Worm (Caenorhabditis elegans) whole organism, L3 larva: ENCODE measurements around the gene Y47A7.2.
A peak's percentile ranks its signal among the peaks of the same experiment; 100 is the strongest.

Source experiments
- R02D3.7 ChIP-seq: fragments of 150-350 bp; optimal IDR thresholded peaks from 2 replicates; lab custom pipeline; 2014; ENCODE audit warnings: missing biosample characterization, missing genetic modification characterization
- ZK546.5 ChIP-seq: sonication (generic microtip); optimal IDR thresholded peaks from 2 replicates; lab custom pipeline; 2017; ENCODE audit warnings: missing biosample characterization, missing genetic modification characterization
- aly-2 ChIP-seq: fragments of 150-350 bp; optimal IDR thresholded peaks from 2 replicates; lab custom pipeline; 2014; ENCODE audit warnings: missing biosample characterization, missing genetic modification characterization
- ama-1 ChIP-seq: fragments of 150-350 bp; optimal IDR thresholded peaks from 2 replicates; lab custom pipeline; 2018
- ceh-16 ChIP-seq: sonication (generic microtip); optimal IDR thresholded peaks from 2 replicates; lab custom pipeline; 2017; ENCODE audit warnings: missing biosample characterization, missing genetic modification characterization
- ceh-28 ChIP-seq: fragments of 150-350 bp; optimal IDR thresholded peaks from 2 replicates; lab custom pipeline; 2014; ENCODE audit warnings: missing biosample characterization, missing genetic modification reagents, missing genetic modification characterization
- ceh-82 ChIP-seq: fragments of 150-350 bp; optimal IDR thresholded peaks from 2 replicates; lab custom pipeline; 2014; ENCODE audit warnings: missing biosample characterization, missing genetic modification characterization
- daf-12 ChIP-seq: fragments of 150-350 bp; optimal IDR thresholded peaks from 2 replicates; lab custom pipeline; 2014; ENCODE audit warnings: missing biosample characterization, missing genetic modification reagents, missing genetic modification characterization
- egl-27 ChIP-seq: sonication (generic microtip); optimal IDR thresholded peaks from 4 replicates; lab custom pipeline; 2017; ENCODE audit warnings: missing biosample characterization, missing genetic modification reagents, missing genetic modification characterization
- egl-5 ChIP-seq: fragments of 150-350 bp; optimal IDR thresholded peaks from 2 replicates; lab custom pipeline; 2017; ENCODE audit warnings: missing biosample characterization, missing genetic modification reagents, missing genetic modification characterization, inconsistent platforms
- elt-1 ChIP-seq: fragments of 150-350 bp; optimal IDR thresholded peaks from 2 replicates; lab custom pipeline; 2014; ENCODE audit warnings: missing biosample characterization, missing genetic modification characterization
- elt-2 ChIP-seq: sonication (generic microtip); optimal IDR thresholded peaks from 2 replicates; lab custom pipeline; 2016; ENCODE audit warnings: missing genetic modification reagents, mild to moderate bottlenecking, missing genetic modification characterization, missing compliant biosample characterization
- elt-3 ChIP-seq, 3 experiments: fragments of 150-350 bp in 1 of 3; sonication (generic microtip) in 2 of 3; optimal IDR thresholded peaks; 2 replicates in 2 of 3; 4 replicates in 1 of 3; lab custom pipeline; 2014 to 2017; ENCODE audit warnings: missing biosample characterization in 3 of 3, missing genetic modification characterization in 3 of 3
- eor-1 ChIP-seq, 2 experiments: fragments of 150-350 bp; optimal IDR thresholded peaks; 2 replicates each; lab custom pipeline; 2014 to 2018; ENCODE audit warnings: missing biosample characterization in 2 of 2, missing genetic modification characterization in 2 of 2
- fkh-10 ChIP-seq: sonication (generic microtip); optimal IDR thresholded peaks from 2 replicates; lab custom pipeline; 2017; ENCODE audit warnings: missing biosample characterization, missing genetic modification reagents, missing genetic modification characterization
- fkh-2 ChIP-seq: fragments of 150-350 bp; optimal IDR thresholded peaks from 2 replicates; lab custom pipeline; 2014; ENCODE audit warnings: missing biosample characterization, missing genetic modification reagents, missing genetic modification characterization
- fos-1 ChIP-seq: fragments of 150-350 bp; optimal IDR thresholded peaks from 2 replicates; lab custom pipeline; 2014; ENCODE audit warnings: missing biosample characterization, missing genetic modification characterization
- hmg-11 ChIP-seq: sonication (generic microtip); optimal IDR thresholded peaks from 2 replicates; lab custom pipeline; 2016; ENCODE audit warnings: missing genetic modification characterization, missing compliant biosample characterization
- lin-15B ChIP-seq: fragments of 150-350 bp; optimal IDR thresholded peaks from 2 replicates; lab custom pipeline; 2014; ENCODE audit warnings: missing biosample characterization, missing genetic modification characterization
- lin-39 ChIP-seq: fragments of 150-350 bp; optimal IDR thresholded peaks from 2 replicates; lab custom pipeline; 2018; ENCODE audit warnings: missing biosample characterization, missing genetic modification reagents, missing genetic modification characterization
- lsy-12 ChIP-seq: sonication (generic microtip); optimal IDR thresholded peaks from 2 replicates; lab custom pipeline; 2016; ENCODE audit warnings: mild to moderate bottlenecking, missing genetic modification characterization, missing compliant biosample characterization
- mdl-1 ChIP-seq: fragments of 150-350 bp; optimal IDR thresholded peaks from 2 replicates; lab custom pipeline; 2014; ENCODE audit warnings: missing biosample characterization, missing genetic modification characterization
- mml-1 ChIP-seq: fragments of 150-350 bp; sonication (generic microtip); optimal IDR thresholded peaks from 3 replicates; lab custom pipeline; 2014; ENCODE audit warnings: missing biosample characterization, missing genetic modification characterization
- nfya-1 ChIP-seq: sonication (generic microtip); optimal IDR thresholded peaks from 2 replicates; lab custom pipeline; 2017; ENCODE audit warnings: missing genetic modification characterization, mild to moderate bottlenecking, missing compliant biosample characterization, antibody characterized with exemption, moderate library complexity; ENCODE audit not compliant: insufficient read depth
- nhr-11 ChIP-seq: fragments of 150-350 bp; optimal IDR thresholded peaks from 2 replicates; lab custom pipeline; 2014; ENCODE audit warnings: missing biosample characterization, missing genetic modification characterization
- nhr-12 ChIP-seq: fragments of 150-350 bp; optimal IDR thresholded peaks from 2 replicates; lab custom pipeline; 2014; ENCODE audit warnings: missing biosample characterization, missing genetic modification characterization
- nhr-23 ChIP-seq: fragments of 150-350 bp; optimal IDR thresholded peaks from 2 replicates; lab custom pipeline; 2014; ENCODE audit warnings: missing biosample characterization, missing genetic modification reagents, missing genetic modification characterization
- nhr-237 ChIP-seq: fragments of 150-350 bp; optimal IDR thresholded peaks from 2 replicates; lab custom pipeline; 2014; ENCODE audit warnings: missing biosample characterization, missing genetic modification characterization
- nhr-28 ChIP-seq: fragments of 150-350 bp; optimal IDR thresholded peaks from 2 replicates; lab custom pipeline; 2014; ENCODE audit warnings: missing biosample characterization, missing genetic modification characterization
- nhr-43 ChIP-seq: sonication (generic microtip); optimal IDR thresholded peaks from 2 replicates; lab custom pipeline; 2016; ENCODE audit warnings: mild to moderate bottlenecking, missing genetic modification characterization, missing compliant biosample characterization; ENCODE audit not compliant: poor library complexity, severe bottlenecking
- nhr-67 ChIP-seq: fragments of 150-350 bp; optimal IDR thresholded peaks from 2 replicates; lab custom pipeline; 2014; ENCODE audit warnings: missing biosample characterization, missing genetic modification characterization
- nhr-76 ChIP-seq: fragments of 150-350 bp; sonication (generic microtip); optimal IDR thresholded peaks from 5 replicates; lab custom pipeline; 2014; ENCODE audit warnings: missing biosample characterization, missing genetic modification characterization
- nhr-77 ChIP-seq: fragments of 150-350 bp; optimal IDR thresholded peaks from 2 replicates; lab custom pipeline; 2014; ENCODE audit warnings: missing biosample characterization, missing genetic modification characterization
- pha-4 ChIP-seq: fragments of 150-350 bp; optimal IDR thresholded peaks from 2 replicates; lab custom pipeline; 2014; ENCODE audit warnings: missing biosample characterization, missing genetic modification reagents, missing genetic modification characterization
- pqm-1 ChIP-seq: fragments of 150-350 bp; optimal IDR thresholded peaks from 2 replicates; lab custom pipeline; 2017; ENCODE audit warnings: missing biosample characterization, missing genetic modification characterization, inconsistent platforms
- sea-2 ChIP-seq: fragments of 150-350 bp; sonication (generic microtip); optimal IDR thresholded peaks from 4 replicates; lab custom pipeline; 2014; ENCODE audit warnings: missing biosample characterization, missing genetic modification reagents, missing genetic modification characterization
- skn-1 ChIP-seq: fragments of 150-350 bp; optimal IDR thresholded peaks from 2 replicates; lab custom pipeline; 2014; ENCODE audit warnings: missing biosample characterization, missing genetic modification characterization
- snpc-4 ChIP-seq: fragments of 150-350 bp; optimal IDR thresholded peaks from 2 replicates; lab custom pipeline; 2014; ENCODE audit warnings: missing biosample characterization, missing genetic modification characterization
- tbx-2 ChIP-seq: sonication (generic microtip); optimal IDR thresholded peaks from 2 replicates; lab custom pipeline; 2016; ENCODE audit warnings: mild to moderate bottlenecking, missing genetic modification characterization, missing compliant biosample characterization
- unc-39 ChIP-seq: sonication (generic microtip); optimal IDR thresholded peaks from 4 replicates; lab custom pipeline; 2017; ENCODE audit warnings: missing biosample characterization, missing genetic modification characterization
- unc-62 ChIP-seq: fragments of 150-350 bp; sonication (generic microtip); optimal IDR thresholded peaks from 4 replicates; lab custom pipeline; 2014; ENCODE audit warnings: missing biosample characterization, missing genetic modification reagents, missing genetic modification characterization
- zag-1 ChIP-seq: fragments of 150-350 bp; optimal IDR thresholded peaks from 2 replicates; lab custom pipeline; 2014; ENCODE audit warnings: missing biosample characterization, missing genetic modification characterization
- ztf-11 ChIP-seq: fragments of 150-350 bp; optimal IDR thresholded peaks from 2 replicates; lab custom pipeline; 2014; ENCODE audit warnings: missing biosample characterization, missing genetic modification characterization
- ztf-4 ChIP-seq: fragments of 150-350 bp; optimal IDR thresholded peaks from 2 replicates; lab custom pipeline; 2014; ENCODE audit warnings: missing biosample characterization, missing genetic modification characterization

Gene Y47A7.2

DNA sequence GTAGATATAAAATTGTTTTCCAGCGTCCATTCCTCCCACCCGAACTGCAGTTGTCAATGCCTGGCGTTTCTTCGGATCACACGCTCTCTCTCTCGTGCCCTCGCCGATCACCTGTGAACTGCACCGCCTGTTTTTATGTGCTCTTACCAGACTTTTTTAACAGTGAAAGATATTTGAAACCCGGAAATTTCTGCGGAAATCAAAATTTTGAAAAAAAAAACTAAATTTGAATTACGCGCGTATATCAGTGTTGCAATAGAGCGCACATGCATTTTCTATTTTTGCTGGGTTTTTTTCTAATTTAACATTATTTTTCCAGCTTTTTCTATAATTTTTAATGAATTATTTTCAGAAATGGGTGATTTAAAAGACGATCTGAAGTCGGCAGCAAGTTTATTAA is 6.0 kb upstream of the Y47A7.2 start, which contains the start of gene ttc-37:
Gene ttc-37, plus strand, starts transcription at position 349 of the 400 bp plus-strand sequence.
- TF ChIP-seq ZK546.5 (tag; lab: Kevin White, UChicago) (no peak), snpc-4 (tag; lab: Kevin White, UChicago) (no peak), fos-1 (tag; lab: Kevin White, UChicago) (no peak), unc-62 (GFP tag; lab: Kevin White, UChicago) (no peak), fkh-2 (tag; lab: Kevin White, UChicago) (no peak), tbx-2 (tag; lab: Kevin White, UChicago) (no peak), lsy-12 (tag; lab: Kevin White, UChicago) (no peak), elt-1 (tag; lab: Kevin White, UChicago) (no peak), ztf-4 (tag; lab: Kevin White, UChicago) (no peak), nhr-11 (tag; lab: Kevin White, UChicago) (no peak), ztf-11 (tag; lab: Kevin White, UChicago) (no peak), pqm-1 (tag; lab: Kevin White, UChicago) (peak; percentile 3), ceh-82 (tag; lab: Kevin White, UChicago) (no peak), unc-39 (tag; lab: Kevin White, UChicago) (no peak), R02D3.7 (tag; lab: Kevin White, UChicago) (no peak), nhr-28 (tag; lab: Kevin White, UChicago) (no peak), egl-27 (tag; lab: Kevin White, UChicago) (no peak), nhr-12 (tag; lab: Kevin White, UChicago) (no peak), sea-2 (GFP tag; lab: Kevin White, UChicago) (no peak), ama-1 (lab: Kevin White, UChicago) (no peak), zag-1 (no peak), elt-2 (peak; percentile 6), hmg-11 (tag; lab: Kevin White, UChicago) (peak; percentile 40), nfya-1 (tag; lab: Kevin White, UChicago) (peak; percentile 46), daf-12 (tag; lab: Kevin White, UChicago) (no peak), ceh-16 (tag; lab: Kevin White, UChicago) (no peak), nhr-76 (tag; lab: Kevin White, UChicago) (no peak), lin-15B (tag; lab: Kevin White, UChicago) (peak; percentile 66), nhr-77 (tag; lab: Kevin White, UChicago) (no peak), fkh-10 (GFP tag; lab: Kevin White, UChicago) (no peak), nhr-23 (no peak), mdl-1 (tag; lab: Kevin White, UChicago) (no peak), egl-5 (tag; lab: Kevin White, UChicago) (peak; percentile 17), mml-1 (no peak), aly-2 (tag; lab: Kevin White, UChicago) (no peak), pha-4 (peak; percentile 76), ceh-28 (tag; lab: Kevin White, UChicago) (no peak), skn-1 (no peak), nhr-43 (no peak), lin-39 (no peak), nhr-237 (tag; lab: Kevin White, UChicago) (no peak), elt-3 (tag; optimal IDR thresholded peaks at IDR 0.05; lab: Kevin White, UChicago) (no peak), eor-1 (tag; optimal IDR thresholded peaks at IDR 0.05; lab: Kevin White, UChicago) (no peak), nhr-67 (tag; lab: Kevin White, UChicago) (no peak)

DNA sequence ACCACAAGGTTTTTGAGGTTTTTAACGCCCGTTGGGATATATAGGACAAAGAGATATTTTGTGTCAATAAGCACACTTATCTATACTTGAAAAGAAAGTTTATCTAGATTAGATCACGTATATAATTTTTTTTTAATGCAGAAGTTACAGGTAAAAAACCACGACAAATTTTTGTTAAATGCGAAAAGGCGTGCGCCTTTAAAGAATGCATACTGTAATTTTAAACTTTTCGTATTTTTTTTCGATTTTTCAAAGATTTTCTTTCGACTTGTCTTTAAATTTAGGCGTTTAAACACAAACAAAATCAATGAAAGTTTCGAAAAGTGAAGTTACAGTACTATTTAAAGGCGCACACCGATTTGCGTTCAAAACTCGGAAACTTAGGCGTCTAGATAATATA is 5.5 kb upstream of the Y47A7.2 start:
- no peak for TF ChIP-seq egl-5 (tag; lab: Kevin White, UChicago)
- no peak for TF ChIP-seq unc-39 (tag; lab: Kevin White, UChicago)
- no peak for TF ChIP-seq nfya-1 (tag; lab: Kevin White, UChicago)
- TF ChIP-seq fkh-2 (tag; lab: Kevin White, UChicago), result no peak
- TF ChIP-seq mml-1, result no peak
- no peak for TF ChIP-seq unc-62 (GFP tag; lab: Kevin White, UChicago)
- TF ChIP-seq nhr-11 (tag; lab: Kevin White, UChicago), result no peak
- TF ChIP-seq, all 47 proteins: peak for 0
